Worm (Caenorhabditis elegans) whole organism, L2 larva: ENCODE data around the gene F49H6.17.

Source experiments
- R02D3.7 ChIP-seq: fragments of 150-350 bp; optimal IDR thresholded peaks from 2 replicates; lab custom pipeline; 2014; ENCODE audit warnings: missing biosample characterization, missing genetic modification characterization
- lin-13 ChIP-seq: fragments of 150-350 bp; optimal IDR thresholded peaks from 2 replicates; lab custom pipeline; 2014; ENCODE audit warnings: missing biosample characterization, missing genetic modification reagents, missing genetic modification characterization
- nhr-21 ChIP-seq: fragments of 150-350 bp; optimal IDR thresholded peaks from 2 replicates; lab custom pipeline; 2014; ENCODE audit warnings: missing biosample characterization, missing genetic modification characterization
- nhr-23 ChIP-seq: fragments of 150-350 bp; optimal IDR thresholded peaks from 2 replicates; lab custom pipeline; 2014; ENCODE audit warnings: missing biosample characterization, missing genetic modification reagents, missing genetic modification characterization

ce11 chrV:17022613-17023322, 3.0 kb downstream of the F49H6.17 start, which contains the start of the genes F49H6.8 and F49H6.5:
- TF ChIP-seq nhr-21 (no peak), R02D3.7 (tag; lab: Kevin White, UChicago) (no peak), nhr-23 (tag; lab: Kevin White, UChicago) (no peak), lin-13 (no peak)
